Worm (Caenorhabditis elegans): Measurements from ENCODE around the gene C39H7.4.

ce11 chrIV:5586320-5586720, 28.1 kb downstream of the C39H7.4 start:
- no peak for TF ChIP-seq unc-86 (tag; optimal IDR thresholded peaks at IDR 0.05)
- TF ChIP-seq nhr-77 (tag; optimal IDR thresholded peaks at IDR 0.05) = no peak
- TF ChIP-seq elt-2 (tag; optimal IDR thresholded peaks at IDR 0.05) = no peak
- TF ChIP-seq unc-62 (GFP tag; optimal IDR thresholded peaks at IDR 0.05) = no peak
- no peak for TF ChIP-seq ztf-4 (tag; optimal IDR thresholded peaks at IDR 0.05)
- no peak for TF ChIP-seq ztf-11 (tag; optimal IDR thresholded peaks at IDR 0.05)
- no peak for TF ChIP-seq nhr-28 (tag; optimal IDR thresholded peaks at IDR 0.05)
